Worm (Caenorhabditis elegans) whole organism, young adult: ENCODE measurements around the gene dpy-19.

Experiments used
- B0019.2 ChIP-seq: fragments of 200-800 bp; sonication (Bioruptor generic); conservative IDR thresholded peaks from 2 replicates; pipeline ENCODE4 v1.3.6; 2022; ENCODE audit warnings: missing genetic modification reagents, missing genetic modification characterization, missing compliant biosample characterization
- B0261.1 ChIP-seq: sonication (generic microtip); optimal IDR thresholded peaks from 2 replicates; lab custom pipeline; 2016; ENCODE audit warnings: mild to moderate bottlenecking, missing genetic modification characterization, moderate library complexity, missing compliant biosample characterization
- B0336.3 ChIP-seq: fragments of 200-800 bp; sonication (Bioruptor generic); IDR thresholded peaks from 2 replicates; pipeline ENCODE4 v1.3.6; 2022; ENCODE audit warnings: missing genetic modification characterization, missing compliant biosample characterization
- F37B4.10 ChIP-seq: fragments of 200-800 bp; sonication (Bioruptor generic); IDR thresholded peaks from 2 replicates; pipeline ENCODE4 v1.3.6; 2022; ENCODE audit warnings: missing genetic modification characterization, missing compliant biosample characterization
- F39B2.1 ChIP-seq: fragments of 200-800 bp; sonication (Bioruptor generic); IDR thresholded peaks from 2 replicates; pipeline ENCODE4 v1.3.6; 2022; ENCODE audit warnings: missing genetic modification reagents, missing genetic modification characterization, missing compliant biosample characterization
- K11D2.4 ChIP-seq: fragments of 200-800 bp; sonication (Bioruptor generic); IDR thresholded peaks from 2 replicates; pipeline ENCODE4 v1.3.6; 2022; ENCODE audit warnings: missing genetic modification reagents, missing genetic modification characterization, missing compliant biosample characterization
- Y53G8AR.9 ChIP-seq: fragments of 200-800 bp; sonication (Bioruptor generic); conservative IDR thresholded peaks from 2 replicates; pipeline ENCODE4 v1.3.6; 2022; ENCODE audit warnings: missing genetic modification reagents, missing genetic modification characterization, missing compliant biosample characterization
- Y67H2A.10 ChIP-seq: fragments of 200-800 bp; sonication (Bioruptor generic); conservative IDR thresholded peaks from 2 replicates; pipeline ENCODE4 v1.3.6; 2022; ENCODE audit warnings: missing genetic modification reagents, missing genetic modification characterization, missing compliant biosample characterization
- Y79H2A.3 ChIP-seq: fragments of 200-800 bp; sonication (Bioruptor generic); conservative IDR thresholded peaks from 2 replicates; pipeline ENCODE4 v1.3.6; 2022; ENCODE audit warnings: missing genetic modification reagents, missing genetic modification characterization, missing compliant biosample characterization
- akir-1 ChIP-seq: fragments of 200-800 bp; sonication (Bioruptor generic); optimal IDR thresholded peaks from 2 replicates; lab custom pipeline; 2018; ENCODE audit warnings: mild to moderate bottlenecking, missing genetic modification characterization, moderate library complexity, missing compliant biosample characterization
- ama-1 ChIP-seq, 3 experiments: fragments of 150-350 bp in 1 of 3; sonication (generic microtip) in 2 of 3; optimal IDR thresholded peaks; 2 replicates each; lab custom pipeline; 2014 to 2018; ENCODE audit warnings: missing biosample characterization in 2 of 3, missing genetic modification characterization in 2 of 3, missing genetic modification reagents in 2 of 3
- aptf-3 ChIP-seq: fragments of 200-800 bp; sonication (Bioruptor generic); IDR thresholded peaks from 2 replicates; pipeline ENCODE4 v1.3.6; 2022; ENCODE audit warnings: missing genetic modification characterization, missing compliant biosample characterization
- attf-6 ChIP-seq: fragments of 200-800 bp; sonication (Bioruptor generic); IDR thresholded peaks from 2 replicates; pipeline ENCODE4 v1.3.6; 2022; ENCODE audit warnings: missing genetic modification reagents, missing genetic modification characterization, missing compliant biosample characterization
- ccch-3 ChIP-seq: fragments of 200-800 bp; sonication (Bioruptor generic); optimal IDR thresholded peaks from 2 replicates; lab custom pipeline; 2018; ENCODE audit warnings: mild to moderate bottlenecking, missing genetic modification characterization, missing compliant biosample characterization
- ceh-100 ChIP-seq: fragments of 200-800 bp; sonication (Bioruptor generic); IDR thresholded peaks from 2 replicates; pipeline ENCODE4 v1.3.6; 2022; ENCODE audit warnings: missing genetic modification reagents, missing genetic modification characterization, missing compliant biosample characterization
- ceh-58 ChIP-seq: fragments of 200-800 bp; sonication (Bioruptor generic); IDR thresholded peaks from 2 replicates; pipeline ENCODE4 v1.3.6; 2022; ENCODE audit warnings: missing genetic modification characterization, missing compliant biosample characterization
- ceh-79 ChIP-seq: sonication (generic microtip); optimal IDR thresholded peaks from 2 replicates; lab custom pipeline; 2017; ENCODE audit warnings: mild to moderate bottlenecking, missing genetic modification characterization, missing compliant biosample characterization
- ceh-91 ChIP-seq: fragments of 200-800 bp; sonication (Bioruptor generic); IDR thresholded peaks from 2 replicates; pipeline ENCODE4 v1.3.6; 2022; ENCODE audit warnings: missing genetic modification reagents, missing genetic modification characterization, missing compliant biosample characterization
- chd-7 ChIP-seq: sonication (generic microtip); optimal IDR thresholded peaks from 2 replicates; lab custom pipeline; 2016; ENCODE audit warnings: mild to moderate bottlenecking, missing genetic modification characterization, moderate library complexity, missing compliant biosample characterization
- dpff-1 ChIP-seq: sonication (generic microtip); optimal IDR thresholded peaks from 2 replicates; lab custom pipeline; 2017; ENCODE audit warnings: mild to moderate bottlenecking, missing genetic modification characterization, missing compliant biosample characterization
- dpl-1 ChIP-seq: fragments of 150-350 bp; optimal IDR thresholded peaks from 2 replicates; lab custom pipeline; 2014; ENCODE audit warnings: missing biosample characterization, missing genetic modification reagents, missing genetic modification characterization
- efl-1 ChIP-seq: fragments of 150-350 bp; optimal IDR thresholded peaks from 2 replicates; lab custom pipeline; 2014; ENCODE audit warnings: missing biosample characterization, missing genetic modification reagents, missing genetic modification characterization
- egrh-3 ChIP-seq: fragments of 200-800 bp; sonication (Bioruptor generic); IDR thresholded peaks from 2 replicates; pipeline ENCODE4 v1.3.6; 2022; ENCODE audit warnings: missing genetic modification reagents, missing genetic modification characterization, missing compliant biosample characterization
- ets-4 ChIP-seq: fragments of 200-800 bp; sonication (Bioruptor generic); optimal IDR thresholded peaks from 2 replicates; lab custom pipeline; 2018; ENCODE audit warnings: mild to moderate bottlenecking, missing genetic modification characterization, missing compliant biosample characterization
- gei-17 ChIP-seq: fragments of 200-800 bp; sonication (Bioruptor generic); optimal IDR thresholded peaks from 2 replicates; lab custom pipeline; 2018; ENCODE audit warnings: mild to moderate bottlenecking, missing genetic modification characterization, missing compliant biosample characterization
- hmg-1.2 ChIP-seq: fragments of 200-800 bp; sonication (Bioruptor generic); IDR thresholded peaks from 2 replicates; pipeline ENCODE4 v1.3.6; 2022; ENCODE audit warnings: missing genetic modification reagents, missing genetic modification characterization, missing compliant biosample characterization
- lir-1 ChIP-seq: fragments of 200-800 bp; sonication (Bioruptor generic); conservative IDR thresholded peaks from 2 replicates; pipeline ENCODE4 v1.3.6; 2022; ENCODE audit warnings: missing genetic modification reagents, missing genetic modification characterization, missing compliant biosample characterization
- lsy-27 ChIP-seq: sonication (generic microtip); optimal IDR thresholded peaks from 2 replicates; lab custom pipeline; 2017; ENCODE audit warnings: missing genetic modification characterization, mild to moderate bottlenecking, missing compliant biosample characterization, antibody characterized with exemption, missing genotype, borderline replicate concordance; ENCODE audit not compliant: insufficient read depth
- madf-3 ChIP-seq: fragments of 200-800 bp; sonication (Bioruptor generic); IDR thresholded peaks from 2 replicates; pipeline ENCODE4 v1.3.6; 2022; ENCODE audit warnings: missing genetic modification reagents, missing genetic modification characterization, missing compliant biosample characterization
- madf-6 ChIP-seq: fragments of 200-800 bp; sonication (Bioruptor generic); IDR thresholded peaks from 2 replicates; pipeline ENCODE4 v1.3.6; 2022; ENCODE audit warnings: missing genetic modification reagents, missing genetic modification characterization, missing compliant biosample characterization
- mxl-1 ChIP-seq: sonication (generic microtip); optimal IDR thresholded peaks from 2 replicates; lab custom pipeline; 2016; ENCODE audit warnings: missing genetic modification characterization, missing compliant biosample characterization
- nfya-1 ChIP-seq: sonication (generic microtip); optimal IDR thresholded peaks from 2 replicates; lab custom pipeline; 2017; ENCODE audit warnings: antibody characterized with exemption, missing compliant biosample characterization, missing genetic modification characterization, borderline replicate concordance; ENCODE audit not compliant: insufficient read depth
- nfya-2 ChIP-seq: fragments of 200-800 bp; sonication (Bioruptor generic); IDR thresholded peaks from 2 replicates; pipeline ENCODE4 v1.3.6; 2022; ENCODE audit warnings: missing genetic modification reagents, missing genetic modification characterization, missing compliant biosample characterization
- nfyb-1 ChIP-seq: fragments of 200-800 bp; sonication (Bioruptor generic); IDR thresholded peaks from 2 replicates; pipeline ENCODE4 v1.3.6; 2022; ENCODE audit warnings: missing genetic modification reagents, missing genetic modification characterization, missing compliant biosample characterization
- nhr-179 ChIP-seq: sonication (generic microtip); optimal IDR thresholded peaks from 2 replicates; lab custom pipeline; 2016; ENCODE audit warnings: mild to moderate bottlenecking, missing genetic modification characterization, missing compliant biosample characterization
- nhr-80 ChIP-seq: sonication (generic microtip); optimal IDR thresholded peaks from 2 replicates; lab custom pipeline; 2016; ENCODE audit warnings: missing genetic modification characterization, missing compliant biosample characterization
- nhr-90 ChIP-seq: sonication (generic microtip); optimal IDR thresholded peaks from 2 replicates; lab custom pipeline; 2016; ENCODE audit warnings: missing genotype, mild to moderate bottlenecking, missing genetic modification characterization, missing compliant biosample characterization
- pbrm-1 ChIP-seq: fragments of 200-800 bp; sonication (Bioruptor generic); IDR thresholded peaks from 2 replicates; pipeline ENCODE4 v1.3.6; 2022; ENCODE audit warnings: missing genetic modification reagents, missing genetic modification characterization, missing compliant biosample characterization
- pha-4 ChIP-seq: fragments of 150-350 bp; sonication (generic microtip); optimal IDR thresholded peaks from 2 replicates; lab custom pipeline; 2014; ENCODE audit warnings: missing biosample characterization, missing genetic modification reagents, missing genetic modification characterization
- rec-8 ChIP-seq, 2 experiments: sonication (generic microtip); optimal IDR thresholded peaks; 2 replicates each; lab custom pipeline; 2016; ENCODE audit warnings: mild to moderate bottlenecking in 2 of 2, missing genetic modification characterization in 2 of 2, missing genetic modification reagents in 2 of 2, missing genotype in 2 of 2, missing biosample characterization in 1 of 2, missing compliant biosample characterization in 1 of 2, moderate library complexity in 1 of 2
- repo-1 ChIP-seq: sonication (generic microtip); optimal IDR thresholded peaks from 2 replicates; lab custom pipeline; 2017; ENCODE audit warnings: mild to moderate bottlenecking, missing genetic modification characterization, missing compliant biosample characterization
- sdz-38 ChIP-seq: sonication (generic microtip); optimal IDR thresholded peaks from 2 replicates; lab custom pipeline; 2016; ENCODE audit warnings: missing genotype, missing genetic modification characterization, missing compliant biosample characterization
- snpc-1.3 ChIP-seq: sonication (generic microtip); optimal IDR thresholded peaks from 2 replicates; lab custom pipeline; 2017; ENCODE audit warnings: missing genetic modification characterization, mild to moderate bottlenecking, missing compliant biosample characterization, antibody characterized with exemption, moderate library complexity, missing genotype, missing genetic modification reagents; ENCODE audit not compliant: insufficient read depth
- snpc-3.4 ChIP-seq: sonication (generic microtip); optimal IDR thresholded peaks from 2 replicates; lab custom pipeline; 2017; ENCODE audit warnings: missing genetic modification characterization, mild to moderate bottlenecking, missing compliant biosample characterization, antibody characterized with exemption, moderate library complexity, missing genotype, missing genetic modification reagents
- tbp1 ChIP-seq: fragments of 200-800 bp; sonication (Bioruptor generic); optimal IDR thresholded peaks from 2 replicates; lab custom pipeline; 2018; ENCODE audit warnings: mild to moderate bottlenecking, missing genetic modification characterization, missing compliant biosample characterization
- zfh-2 ChIP-seq: fragments of 200-800 bp; sonication (Bioruptor generic); conservative IDR thresholded peaks from 2 replicates; pipeline ENCODE4 v1.3.6; 2022; ENCODE audit warnings: missing genetic modification reagents, missing genetic modification characterization, missing compliant biosample characterization
- zim-3 ChIP-seq: sonication (generic microtip); optimal IDR thresholded peaks from 2 replicates; lab custom pipeline; 2017; ENCODE audit warnings: mild to moderate bottlenecking, missing genetic modification characterization, moderate library complexity, missing compliant biosample characterization
- ztf-22 ChIP-seq: fragments of 200-800 bp; sonication (Bioruptor generic); optimal IDR thresholded peaks from 2 replicates; lab custom pipeline; 2018; ENCODE audit warnings: mild to moderate bottlenecking, missing genetic modification characterization, moderate library complexity, missing compliant biosample characterization

The dpy-19 gene

ce11 chrIII:8628405-8628982, 38.8 kb downstream of the dpy-19 start, which contains the start of the genes polk-1 and gpr-1:
Gene polk-1 (minus strand): TSS chrIII:8628590.
Gene gpr-1 (plus strand): TSS chrIII:8628932.
- TF ChIP-seq ets-4 (no peak), tbp1 (peak; percentile 10), repo-1 (tag; lab: Kevin White, UChicago) (no peak), egrh-3 (GFP tag; lab: Robert Waterston, UW) (no peak), B0261.1 (no peak), F37B4.10 (no peak), nfyb-1 (GFP tag; lab: Robert Waterston, UW) (no peak), F39B2.1 (no peak), Y53G8AR.9 (no peak), B0336.3 (no peak), Y67H2A.10 (GFP tag; lab: Robert Waterston, UW) (no peak), chd-7 (no peak), lir-1 (no peak), Y79H2A.3 (GFP tag; lab: Robert Waterston, UW) (peak; percentile 59; the same call in 1 of the 2 replicates), snpc-1.3 (tag; lab: Kevin White, UChicago) (no peak), ceh-100 (GFP tag; lab: Robert Waterston, UW) (no peak), pha-4 (tag; lab: Kevin White, UChicago) (no peak), nfya-1 (tag; lab: Kevin White, UChicago) (no peak), K11D2.4 (no peak), ceh-58 (GFP tag; lab: Robert Waterston, UW) (no peak), akir-1 (GFP tag; lab: Kevin White, UChicago) (no peak), snpc-3.4 (peak; percentile 63), efl-1 (GFP tag; lab: Kevin White, UChicago) (peak; percentile 89), dpff-1 (tag; lab: Kevin White, UChicago) (no peak), ceh-79 (tag; lab: Kevin White, UChicago) (no peak), ztf-22 (GFP tag; lab: Kevin White, UChicago) (no peak), mxl-1 (no peak), attf-6 (no peak), nfya-2 (GFP tag; lab: Robert Waterston, UW) (no peak), B0019.2 (no peak), ceh-91 (peak; percentile 74), madf-6 (GFP tag; lab: Robert Waterston, UW) (peak; percentile 95), dpl-1 (GFP tag; lab: Kevin White, UChicago) (peak; percentile 60), lsy-27 (tag; lab: Kevin White, UChicago) (no peak), gei-17 (no peak), ccch-3 (GFP tag; lab: Kevin White, UChicago) (no peak), sdz-38 (tag; lab: Kevin White, UChicago) (no peak), zim-3 (tag; lab: Kevin White, UChicago) (no peak), madf-3 (GFP tag; lab: Robert Waterston, UW) (peak; percentile 81), aptf-3 (no peak), nhr-90 (tag; lab: Kevin White, UChicago) (no peak), ama-1 (optimal IDR thresholded peaks at IDR 0.05; lab: Kevin White, UChicago) (no peak), ama-1 (GFP tag; optimal IDR thresholded peaks at IDR 0.05; lab: Kevin White, UChicago) (no peak), rec-8 (tag; optimal IDR thresholded peaks at IDR 0.05; lab: Kevin White, UChicago) (no peak), nhr-80 (tag; lab: Kevin White, UChicago) (no peak), pbrm-1 (GFP tag; lab: Robert Waterston, UW) (no peak), hmg-1.2 (GFP tag; lab: Robert Waterston, UW) (no peak; the same call in 1 of the 2 replicates), nhr-179 (tag; lab: Kevin White, UChicago) (no peak), zfh-2 (GFP tag; lab: Robert Waterston, UW) (no peak)
